Worm (Caenorhabditis elegans) whole organism, late embryonic: ENCODE results near the gene sel-13.

Source experiments
- C08G9.2 ChIP-seq: sonication (generic microtip); optimal IDR thresholded peaks from 2 replicates; lab custom pipeline; 2016; ENCODE audit warnings: mild to moderate bottlenecking, missing genetic modification characterization, moderate library complexity, missing compliant biosample characterization
- C38D4.7 ChIP-seq: fragments of 200-800 bp; sonication (Bioruptor generic); optimal IDR thresholded peaks from 2 replicates; lab custom pipeline; 2018; ENCODE audit warnings: mild to moderate bottlenecking, missing genetic modification characterization, moderate library complexity, missing compliant biosample characterization
- F13H6.1 ChIP-seq: sonication (generic microtip); optimal IDR thresholded peaks from 2 replicates; lab custom pipeline; 2016; ENCODE audit warnings: missing genetic modification characterization, missing compliant biosample characterization
- K02D7.2 ChIP-seq: sonication (generic microtip); optimal IDR thresholded peaks from 2 replicates; lab custom pipeline; 2017; ENCODE audit warnings: mild to moderate bottlenecking, missing genetic modification characterization, missing compliant biosample characterization
- K09A11.1 ChIP-seq: sonication (generic microtip); optimal IDR thresholded peaks from 2 replicates; lab custom pipeline; 2017; ENCODE audit warnings: antibody characterized with exemption, mild to moderate bottlenecking, missing genetic modification characterization, missing compliant biosample characterization; ENCODE audit not compliant: insufficient read depth
- T23F11.4 ChIP-seq: fragments of 200-800 bp; sonication (Bioruptor generic); optimal IDR thresholded peaks from 2 replicates; lab custom pipeline; 2018; ENCODE audit warnings: mild to moderate bottlenecking, missing genetic modification characterization, missing compliant biosample characterization
- ceh-14 ChIP-seq: sonication (generic microtip); optimal IDR thresholded peaks from 2 replicates; lab custom pipeline; 2016; ENCODE audit warnings: missing genotype, missing genetic modification characterization, missing compliant biosample characterization
- ceh-18 ChIP-seq: sonication (generic microtip); optimal IDR thresholded peaks from 2 replicates; lab custom pipeline; 2016; ENCODE audit warnings: missing genetic modification characterization, missing compliant biosample characterization
- ceh-2 ChIP-seq: sonication (generic microtip); optimal IDR thresholded peaks from 2 replicates; lab custom pipeline; 2016; ENCODE audit warnings: missing genotype, missing genetic modification characterization, missing compliant biosample characterization
- ceh-22 ChIP-seq: sonication (generic microtip); optimal IDR thresholded peaks from 2 replicates; lab custom pipeline; 2017; ENCODE audit warnings: missing biosample characterization, missing genetic modification characterization
- ceh-24 ChIP-seq: sonication (generic microtip); optimal IDR thresholded peaks from 2 replicates; lab custom pipeline; 2016; ENCODE audit warnings: mild to moderate bottlenecking, missing genetic modification characterization, missing compliant biosample characterization
- ceh-31 ChIP-seq: sonication (generic microtip); optimal IDR thresholded peaks from 2 replicates; lab custom pipeline; 2016; ENCODE audit warnings: missing genetic modification characterization, missing compliant biosample characterization
- ceh-34 ChIP-seq: sonication (generic microtip); optimal IDR thresholded peaks from 2 replicates; lab custom pipeline; 2016; ENCODE audit warnings: mild to moderate bottlenecking, missing genetic modification characterization, missing compliant biosample characterization
- ceh-48 ChIP-seq: sonication (generic microtip); optimal IDR thresholded peaks from 2 replicates; lab custom pipeline; 2016; ENCODE audit warnings: missing genetic modification characterization, inconsistent platforms, missing compliant biosample characterization
- ceh-9 ChIP-seq: sonication (generic microtip); optimal IDR thresholded peaks from 2 replicates; lab custom pipeline; 2016; ENCODE audit warnings: mild to moderate bottlenecking, missing genetic modification characterization, inconsistent platforms, missing compliant biosample characterization
- dve-1 ChIP-seq: sonication (generic microtip); optimal IDR thresholded peaks from 2 replicates; lab custom pipeline; 2017; ENCODE audit warnings: antibody characterized with exemption, mild to moderate bottlenecking, missing genetic modification characterization, missing compliant biosample characterization
- elt-4 ChIP-seq: sonication (generic microtip); optimal IDR thresholded peaks from 2 replicates; lab custom pipeline; 2016; ENCODE audit warnings: missing genetic modification characterization, missing compliant biosample characterization
- ets-4 ChIP-seq: sonication (generic microtip); optimal IDR thresholded peaks from 2 replicates; lab custom pipeline; 2016; ENCODE audit warnings: missing genetic modification characterization, missing compliant biosample characterization
- fax-1 ChIP-seq: sonication (generic microtip); optimal IDR thresholded peaks from 2 replicates; lab custom pipeline; 2016; ENCODE audit warnings: missing genotype, missing genetic modification characterization, missing compliant biosample characterization
- fkh-10 ChIP-seq: fragments of 150-350 bp; optimal IDR thresholded peaks from 2 replicates; lab custom pipeline; 2014; ENCODE audit warnings: missing biosample characterization, missing genetic modification reagents, missing genetic modification characterization
- fkh-6 ChIP-seq: sonication (generic microtip); optimal IDR thresholded peaks from 2 replicates; lab custom pipeline; 2016; ENCODE audit warnings: missing genetic modification characterization, missing compliant biosample characterization
- gmeb-2 ChIP-seq: sonication (generic microtip); optimal IDR thresholded peaks from 2 replicates; lab custom pipeline; 2016; ENCODE audit warnings: missing genetic modification characterization, inconsistent platforms, missing compliant biosample characterization
- hlh-6 ChIP-seq: sonication (generic microtip); optimal IDR thresholded peaks from 2 replicates; lab custom pipeline; 2016; ENCODE audit warnings: missing genotype, missing genetic modification characterization, missing compliant biosample characterization
- hlh-8 ChIP-seq: sonication (generic microtip); optimal IDR thresholded peaks from 2 replicates; lab custom pipeline; 2016; ENCODE audit warnings: missing genotype, missing genetic modification characterization, missing compliant biosample characterization
- lim-6 ChIP-seq: sonication (generic microtip); optimal IDR thresholded peaks from 2 replicates; lab custom pipeline; 2016; ENCODE audit warnings: missing genetic modification characterization, missing compliant biosample characterization
- mec-3 ChIP-seq: sonication (generic microtip); optimal IDR thresholded peaks from 2 replicates; lab custom pipeline; 2016; ENCODE audit warnings: borderline replicate concordance, missing genetic modification characterization, missing compliant biosample characterization
- nfya-1 ChIP-seq: sonication (generic microtip); optimal IDR thresholded peaks from 2 replicates; lab custom pipeline; 2017; ENCODE audit warnings: missing genetic modification characterization, mild to moderate bottlenecking, missing compliant biosample characterization, antibody characterized with exemption, moderate library complexity
- npax-4 ChIP-seq: sonication (generic microtip); optimal IDR thresholded peaks from 2 replicates; lab custom pipeline; 2016; ENCODE audit warnings: missing genetic modification characterization, missing compliant biosample characterization
- pat-9 ChIP-seq: fragments of 200-800 bp; sonication (Bioruptor generic); optimal IDR thresholded peaks from 2 replicates; lab custom pipeline; 2018; ENCODE audit warnings: mild to moderate bottlenecking, missing genetic modification characterization, moderate library complexity, missing compliant biosample characterization
- pax-1 ChIP-seq: fragments of 150-350 bp; optimal IDR thresholded peaks from 2 replicates; lab custom pipeline; 2014; ENCODE audit warnings: missing biosample characterization, missing genetic modification characterization
- pha-4 ChIP-seq: fragments of 150-350 bp; optimal IDR thresholded peaks from 2 replicates; lab custom pipeline; 2018; ENCODE audit warnings: missing biosample characterization, missing genetic modification reagents, missing genetic modification characterization
- pqm-1 ChIP-seq: sonication (generic microtip); optimal IDR thresholded peaks from 2 replicates; lab custom pipeline; 2016; ENCODE audit warnings: missing genetic modification characterization, missing compliant biosample characterization
- ref-2 ChIP-seq: sonication (generic microtip); optimal IDR thresholded peaks from 2 replicates; lab custom pipeline; 2016; ENCODE audit warnings: missing genetic modification characterization, missing compliant biosample characterization
- sdc-2 ChIP-seq: sonication (generic microtip); optimal IDR thresholded peaks from 2 replicates; lab custom pipeline; 2016; ENCODE audit warnings: missing genotype, missing genetic modification characterization, missing compliant biosample characterization
- sox-4 ChIP-seq: sonication (generic microtip); optimal IDR thresholded peaks from 2 replicates; lab custom pipeline; 2017; ENCODE audit warnings: mild to moderate bottlenecking, missing genetic modification characterization, inconsistent platforms, missing compliant biosample characterization
- syd-9 ChIP-seq: sonication (generic microtip); optimal IDR thresholded peaks from 2 replicates; lab custom pipeline; 2016; ENCODE audit warnings: mild to moderate bottlenecking, missing genetic modification characterization, moderate library complexity, missing compliant biosample characterization
- ttx-3 ChIP-seq: sonication (generic microtip); optimal IDR thresholded peaks from 2 replicates; lab custom pipeline; 2016; ENCODE audit warnings: missing genetic modification reagents, missing genetic modification characterization, missing compliant biosample characterization
- unc-42 ChIP-seq: sonication (generic microtip); optimal IDR thresholded peaks from 2 replicates; lab custom pipeline; 2016; ENCODE audit warnings: missing genotype, missing genetic modification characterization, missing compliant biosample characterization
- unc-55 ChIP-seq: sonication (generic microtip); optimal IDR thresholded peaks from 2 replicates; lab custom pipeline; 2017; ENCODE audit warnings: missing biosample characterization, missing genetic modification reagents, missing genetic modification characterization
- ztf-16 ChIP-seq: sonication (generic microtip); optimal IDR thresholded peaks from 2 replicates; lab custom pipeline; 2017; ENCODE audit warnings: missing genetic modification characterization, missing compliant biosample characterization

The sel-13 gene

ce11 chrIII:4656415-4656814 is 43.6 kb downstream of the sel-13 start:
- TF ChIP-seq lim-6 = peak; percentile 9
- no peak for TF ChIP-seq ets-4 (tag; lab: Kevin White, UChicago)
- no peak for TF ChIP-seq pax-1 (tag; lab: Kevin White, UChicago)
- peak; percentile 66 for TF ChIP-seq unc-42
- TF ChIP-seq ceh-31 = peak; percentile 79
- TF ChIP-seq ceh-18 = no peak
- TF ChIP-seq npax-4 (tag; lab: Kevin White, UChicago) = no peak
- no peak for TF ChIP-seq pha-4
- TF ChIP-seq ceh-48 (tag; lab: Kevin White, UChicago) = peak; percentile 79
- no peak for TF ChIP-seq fkh-6 (tag; lab: Kevin White, UChicago)
- TF ChIP-seq nfya-1 (tag; lab: Kevin White, UChicago) = peak; percentile 20
- TF ChIP-seq ceh-9 (tag; lab: Kevin White, UChicago) = no peak
- TF ChIP-seq unc-55 = no peak

- TF ChIP-seq F13H6.1 (tag; lab: Kevin White, UChicago) = no peak
- TF ChIP-seq syd-9 = no peak
- TF ChIP-seq C08G9.2 (tag; lab: Kevin White, UChicago) = no peak
- TF ChIP-seq T23F11.4 = no peak
- TF ChIP-seq gmeb-2 = no peak
- TF ChIP-seq fax-1 = no peak
- TF ChIP-seq ttx-3 (tag; lab: Kevin White, UChicago) = no peak
- no peak for TF ChIP-seq pat-9 (tag; lab: Kevin White, UChicago)
- no peak for TF ChIP-seq dve-1 (tag; lab: Kevin White, UChicago)
- TF ChIP-seq K02D7.2 (tag; lab: Kevin White, UChicago) = no peak
- TF ChIP-seq ceh-24 (tag; lab: Kevin White, UChicago) = no peak
- TF ChIP-seq ceh-9 (tag; lab: Kevin White, UChicago) = no peak
- no peak for TF ChIP-seq nfya-1 (tag; lab: Kevin White, UChicago)
- TF ChIP-seq elt-4 (tag; lab: Kevin White, UChicago) = no peak
These were observed 44.6 kb downstream of the sel-13 start, which contains the start of gene T23F11.2 for ce11 chrIII:4655402-4655801. TSS of gene T23F11.2 (minus strand) at chrIII:4655502.

- no peak for TF ChIP-seq T23F11.4
- no peak for TF ChIP-seq sdc-2 (tag; lab: Kevin White, UChicago)
- no peak for TF ChIP-seq K09A11.1 (tag; lab: Kevin White, UChicago)
- TF ChIP-seq ztf-16 (tag; lab: Kevin White, UChicago) = no peak
- no peak for TF ChIP-seq ceh-2 (tag; lab: Kevin White, UChicago)
- TF ChIP-seq ceh-34 = no peak
- no peak for TF ChIP-seq ref-2
- TF ChIP-seq syd-9 = no peak
- TF ChIP-seq ceh-14 = no peak
- no peak for TF ChIP-seq sox-4
- no peak for TF ChIP-seq F13H6.1 (tag; lab: Kevin White, UChicago)
- TF ChIP-seq ceh-22 (tag; lab: Kevin White, UChicago) = no peak
- no peak for TF ChIP-seq hlh-8 (tag; lab: Kevin White, UChicago)
- no peak for TF ChIP-seq C38D4.7 (GFP tag; lab: Kevin White, UChicago)
- TF ChIP-seq ttx-3 (tag; lab: Kevin White, UChicago) = no peak
- TF ChIP-seq mec-3 (tag; lab: Kevin White, UChicago) = no peak
- no peak for TF ChIP-seq hlh-6 (tag; lab: Kevin White, UChicago)
- TF ChIP-seq pqm-1 (tag; lab: Kevin White, UChicago) = no peak
- no peak for TF ChIP-seq fkh-10 (GFP tag; lab: Kevin White, UChicago)
These were observed 46.1 kb downstream of the sel-13 start for ce11 chrIII:4653912-4654311.
